Worm (Caenorhabditis elegans): ENCODE results near the gene smrc-1.

DNA sequence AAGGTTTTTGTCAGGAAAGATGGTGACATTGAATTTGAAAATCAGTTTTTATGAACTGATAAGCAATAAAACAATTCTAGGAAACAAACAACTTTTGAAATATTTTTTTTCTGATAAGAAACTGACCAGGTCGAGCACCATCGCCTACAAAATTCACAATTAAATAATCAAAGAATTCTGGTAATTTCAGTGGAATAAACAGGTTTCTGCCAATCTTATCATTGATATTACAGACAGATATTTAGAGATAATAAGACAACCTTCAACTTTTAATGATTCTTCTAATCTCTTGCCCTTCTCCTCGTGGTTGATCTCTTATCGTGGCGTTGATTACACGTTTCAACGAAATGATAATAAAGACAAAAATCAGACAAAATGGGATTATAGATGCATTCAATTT is 5.6 kb downstream of the smrc-1 start:
- TF ChIP-seq F10B5.3 (tag; optimal IDR thresholded peaks at IDR 0.05), result no peak
- no peak for TF ChIP-seq T20F7.1 (GFP tag; optimal IDR thresholded peaks at IDR 0.05)
- TF ChIP-seq unc-62 (GFP tag; optimal IDR thresholded peaks at IDR 0.05 in 1 of 2), result peak in 1 of 2 experiments; percentile 72
- no peak for TF ChIP-seq unc-62 (tag; optimal IDR thresholded peaks at IDR 0.05)
- no peak for TF ChIP-seq egl-27 (tag; optimal IDR thresholded peaks at IDR 0.05)
- no peak for TF ChIP-seq F49E8.2 (tag; optimal IDR thresholded peaks at IDR 0.05; ENCODE audit: borderline replicate concordance)
